Worm (Caenorhabditis elegans) whole organism, young adult: ENCODE data around the gene H28G03.2.
A peak's percentile ranks its signal among the peaks of the same experiment; 100 is the strongest.

Experiments used
- B0035.1 ChIP-seq: sonication (generic microtip); optimal IDR thresholded peaks from 2 replicates; lab custom pipeline; 2016; ENCODE audit warnings: missing genetic modification characterization, mild to moderate bottlenecking, missing compliant biosample characterization, missing genotype, missing genetic modification reagents
- B0261.1 ChIP-seq: sonication (generic microtip); optimal IDR thresholded peaks from 2 replicates; lab custom pipeline; 2016; ENCODE audit warnings: mild to moderate bottlenecking, missing genetic modification characterization, moderate library complexity, missing compliant biosample characterization
- C17E4.6 ChIP-seq: fragments of 200-800 bp; sonication (Bioruptor generic); IDR thresholded peaks from 2 replicates; pipeline ENCODE4 v1.3.6; 2022; ENCODE audit warnings: missing genetic modification reagents, missing genetic modification characterization, missing compliant biosample characterization
- F10E7.11 ChIP-seq: sonication (generic microtip); optimal IDR thresholded peaks from 2 replicates; lab custom pipeline; 2017; ENCODE audit warnings: mild to moderate bottlenecking, missing genetic modification characterization, moderate library complexity, missing compliant biosample characterization
- F22D6.2 ChIP-seq: sonication (generic microtip); optimal IDR thresholded peaks from 2 replicates; lab custom pipeline; 2016; ENCODE audit warnings: mild to moderate bottlenecking, missing genetic modification characterization, missing compliant biosample characterization
- F39B2.1 ChIP-seq: fragments of 200-800 bp; sonication (Bioruptor generic); IDR thresholded peaks from 2 replicates; pipeline ENCODE4 v1.3.6; 2022; ENCODE audit warnings: missing genetic modification reagents, missing genetic modification characterization, missing compliant biosample characterization
- F52B5.7 ChIP-seq: sonication (generic microtip); optimal IDR thresholded peaks from 2 replicates; lab custom pipeline; 2016; ENCODE audit warnings: mild to moderate bottlenecking, missing genetic modification characterization, missing compliant biosample characterization
- F55B11.4 ChIP-seq: sonication (generic microtip); optimal IDR thresholded peaks from 2 replicates; lab custom pipeline; 2016; ENCODE audit warnings: missing compliant biosample characterization, missing genetic modification characterization, borderline replicate concordance; ENCODE audit not compliant: insufficient read depth
- F57A8.1 ChIP-seq: fragments of 200-800 bp; sonication (Bioruptor generic); optimal IDR thresholded peaks from 2 replicates; lab custom pipeline; 2018; ENCODE audit warnings: mild to moderate bottlenecking, missing genetic modification characterization, moderate library complexity, missing compliant biosample characterization
- K12H6.12 ChIP-seq: fragments of 200-800 bp; sonication (Bioruptor generic); optimal IDR thresholded peaks from 2 replicates; lab custom pipeline; 2018; ENCODE audit warnings: mild to moderate bottlenecking, missing genetic modification characterization, missing compliant biosample characterization
- T26A5.8 ChIP-seq: sonication (generic microtip); optimal IDR thresholded peaks from 2 replicates; lab custom pipeline; 2016; ENCODE audit warnings: missing genetic modification characterization, missing compliant biosample characterization
- Y67H2A.10 ChIP-seq: fragments of 200-800 bp; sonication (Bioruptor generic); conservative IDR thresholded peaks from 2 replicates; pipeline ENCODE4 v1.3.6; 2022; ENCODE audit warnings: missing genetic modification reagents, missing genetic modification characterization, missing compliant biosample characterization
- Y95B8A.8 ChIP-seq: fragments of 200-800 bp; sonication (Bioruptor generic); IDR thresholded peaks from 2 replicates; pipeline ENCODE4 v1.3.6; 2022; ENCODE audit warnings: missing genetic modification reagents, missing genetic modification characterization, missing compliant biosample characterization
- ama-1 ChIP-seq, 3 experiments: fragments of 150-350 bp in 1 of 3; sonication (generic microtip) in 2 of 3; optimal IDR thresholded peaks; 2 replicates each; lab custom pipeline; 2014 to 2018; ENCODE audit warnings: missing biosample characterization in 2 of 3, missing genetic modification characterization in 2 of 3, missing genetic modification reagents in 2 of 3
- aptf-2 ChIP-seq: fragments of 200-800 bp; sonication (Bioruptor generic); conservative IDR thresholded peaks from 2 replicates; pipeline ENCODE4 v1.3.6; 2022; ENCODE audit warnings: missing genetic modification reagents, missing genetic modification characterization, missing compliant biosample characterization
- athp-1 ChIP-seq: sonication (generic microtip); optimal IDR thresholded peaks from 2 replicates; lab custom pipeline; 2017; ENCODE audit warnings: mild to moderate bottlenecking, missing genetic modification characterization, missing compliant biosample characterization
- attf-6 ChIP-seq: fragments of 200-800 bp; sonication (Bioruptor generic); IDR thresholded peaks from 2 replicates; pipeline ENCODE4 v1.3.6; 2022; ENCODE audit warnings: missing genetic modification reagents, missing genetic modification characterization, missing compliant biosample characterization
- bed-1 ChIP-seq: fragments of 200-800 bp; sonication (Bioruptor generic); IDR thresholded peaks from 2 replicates; pipeline ENCODE4 v1.3.6; 2022; ENCODE audit warnings: missing genetic modification reagents, missing genetic modification characterization, missing compliant biosample characterization
- bed-2 ChIP-seq: fragments of 200-800 bp; sonication (Bioruptor generic); IDR thresholded peaks from 2 replicates; pipeline ENCODE4 v1.3.6; 2022; ENCODE audit warnings: missing genetic modification reagents, missing genetic modification characterization, missing compliant biosample characterization
- cebp-1 ChIP-seq, 2 experiments: fragments of 200-800 bp in 1 of 2; sonication (Bioruptor generic) in 1 of 2; sonication (generic microtip) in 1 of 2; IDR thresholded peaks in 1 of 2; optimal IDR thresholded peaks in 1 of 2; 2 replicates each; pipeline versions ENCODE4 v1.3.6 to Lab custom; 2017 to 2022; ENCODE audit warnings: missing compliant biosample characterization in 2 of 2, missing genetic modification characterization in 2 of 2, mild to moderate bottlenecking in 1 of 2, missing genetic modification reagents in 1 of 2, moderate library complexity in 1 of 2
- cebp-2 ChIP-seq: fragments of 200-800 bp; sonication (Bioruptor generic); IDR thresholded peaks from 2 replicates; pipeline ENCODE4 v1.3.6; 2022; ENCODE audit warnings: missing genetic modification characterization, missing compliant biosample characterization
- die-1 ChIP-seq: sonication (generic microtip); optimal IDR thresholded peaks from 2 replicates; lab custom pipeline; 2016; ENCODE audit warnings: missing genotype, mild to moderate bottlenecking, missing genetic modification characterization, missing compliant biosample characterization
- egl-44 ChIP-seq: fragments of 200-800 bp; sonication (Bioruptor generic); IDR thresholded peaks from 2 replicates; pipeline ENCODE4 v1.3.6; 2022; ENCODE audit warnings: missing genetic modification reagents, missing genetic modification characterization, missing compliant biosample characterization
- him-1 ChIP-seq: sonication (generic microtip); optimal IDR thresholded peaks from 2 replicates; lab custom pipeline; 2016; ENCODE audit warnings: missing genotype, missing genetic modification reagents, missing genetic modification characterization, missing compliant biosample characterization
- hlh-26 ChIP-seq: fragments of 200-800 bp; sonication (Bioruptor generic); conservative IDR thresholded peaks from 2 replicates; pipeline ENCODE4 v1.3.6; 2022; ENCODE audit warnings: missing genetic modification reagents, missing genetic modification characterization, missing compliant biosample characterization
- hmg-1.2 ChIP-seq: fragments of 200-800 bp; sonication (Bioruptor generic); IDR thresholded peaks from 2 replicates; pipeline ENCODE4 v1.3.6; 2022; ENCODE audit warnings: missing genetic modification reagents, missing genetic modification characterization, missing compliant biosample characterization
- hrde-1 ChIP-seq: sonication (generic microtip); optimal IDR thresholded peaks from 2 replicates; lab custom pipeline; 2016; ENCODE audit warnings: missing genetic modification characterization, mild to moderate bottlenecking, missing compliant biosample characterization, moderate library complexity, missing genotype, missing genetic modification reagents, borderline replicate concordance
- hsf-1 ChIP-seq: fragments of 200-800 bp; sonication (Bioruptor generic); IDR thresholded peaks from 2 replicates; pipeline ENCODE4 v1.3.6; 2022; ENCODE audit warnings: missing genetic modification reagents, missing genetic modification characterization, missing compliant biosample characterization
- lag-1 ChIP-seq: fragments of 200-800 bp; sonication (Bioruptor generic); IDR thresholded peaks from 2 replicates; pipeline ENCODE4 v1.3.6; 2022; ENCODE audit warnings: missing genetic modification reagents, missing genetic modification characterization, missing compliant biosample characterization
- let-526 ChIP-seq: fragments of 200-800 bp; sonication (Bioruptor generic); IDR thresholded peaks from 2 replicates; pipeline ENCODE4 v1.3.6; 2022; ENCODE audit warnings: missing genetic modification reagents, missing genetic modification characterization, missing compliant biosample characterization
- lin-35 ChIP-seq, 3 experiments: fragments of 150-350 bp in 2 of 3; sonication (generic microtip) in 1 of 3; optimal IDR thresholded peaks; 2 replicates each; lab custom pipeline; 2014 to 2018; ENCODE audit warnings: missing biosample characterization in 3 of 3, missing genetic modification characterization in 3 of 3, missing genetic modification reagents in 3 of 3
- lin-54 ChIP-seq: fragments of 200-800 bp; sonication (Bioruptor generic); optimal IDR thresholded peaks from 2 replicates; lab custom pipeline; 2018; ENCODE audit warnings: mild to moderate bottlenecking, missing genetic modification characterization, missing compliant biosample characterization
- lir-1 ChIP-seq: fragments of 200-800 bp; sonication (Bioruptor generic); conservative IDR thresholded peaks from 2 replicates; pipeline ENCODE4 v1.3.6; 2022; ENCODE audit warnings: missing genetic modification reagents, missing genetic modification characterization, missing compliant biosample characterization
- madf-6 ChIP-seq: fragments of 200-800 bp; sonication (Bioruptor generic); IDR thresholded peaks from 2 replicates; pipeline ENCODE4 v1.3.6; 2022; ENCODE audit warnings: missing genetic modification reagents, missing genetic modification characterization, missing compliant biosample characterization
- madf-8 ChIP-seq: fragments of 200-800 bp; sonication (Bioruptor generic); conservative IDR thresholded peaks from 2 replicates; pipeline ENCODE4 v1.3.6; 2022; ENCODE audit warnings: missing genetic modification reagents, missing genetic modification characterization, missing compliant biosample characterization
- mel-28 ChIP-seq: sonication (generic microtip); optimal IDR thresholded peaks from 2 replicates; lab custom pipeline; 2016; ENCODE audit warnings: borderline replicate concordance, mild to moderate bottlenecking, missing genetic modification characterization, missing compliant biosample characterization
- nhr-80 ChIP-seq: sonication (generic microtip); optimal IDR thresholded peaks from 2 replicates; lab custom pipeline; 2016; ENCODE audit warnings: missing genetic modification characterization, missing compliant biosample characterization
- pbrm-1 ChIP-seq: fragments of 200-800 bp; sonication (Bioruptor generic); IDR thresholded peaks from 2 replicates; pipeline ENCODE4 v1.3.6; 2022; ENCODE audit warnings: missing genetic modification reagents, missing genetic modification characterization, missing compliant biosample characterization
- snpc-1.3 ChIP-seq: sonication (generic microtip); optimal IDR thresholded peaks from 2 replicates; lab custom pipeline; 2017; ENCODE audit warnings: missing genetic modification characterization, mild to moderate bottlenecking, missing compliant biosample characterization, antibody characterized with exemption, moderate library complexity, missing genotype, missing genetic modification reagents; ENCODE audit not compliant: insufficient read depth
- snpc-4 ChIP-seq, 5 experiments: fragments of 150-350 bp in 1 of 5; sonication (generic microtip) in 4 of 5; optimal IDR thresholded peaks; 2 replicates each; lab custom pipeline; 2014 to 2018; ENCODE audit warnings: missing genetic modification characterization in 5 of 5, missing biosample characterization in 3 of 5, antibody characterized with exemption in 2 of 5, mild to moderate bottlenecking in 2 of 5, missing compliant biosample characterization in 2 of 5, missing genotype in 2 of 5, moderate library complexity in 2 of 5, missing genetic modification reagents in 1 of 5
- somi-1 ChIP-seq: fragments of 200-800 bp; sonication (Bioruptor generic); optimal IDR thresholded peaks from 2 replicates; lab custom pipeline; 2018; ENCODE audit warnings: mild to moderate bottlenecking, missing genetic modification characterization, missing compliant biosample characterization
- sptf-2 ChIP-seq: fragments of 200-800 bp; sonication (Bioruptor generic); optimal IDR thresholded peaks from 2 replicates; lab custom pipeline; 2018; ENCODE audit warnings: mild to moderate bottlenecking, missing genetic modification characterization, missing compliant biosample characterization
- tbp1 ChIP-seq: fragments of 200-800 bp; sonication (Bioruptor generic); optimal IDR thresholded peaks from 2 replicates; lab custom pipeline; 2018; ENCODE audit warnings: mild to moderate bottlenecking, missing genetic modification characterization, missing compliant biosample characterization
- tbx-9 ChIP-seq: sonication (generic microtip); optimal IDR thresholded peaks from 2 replicates; lab custom pipeline; 2016; ENCODE audit warnings: borderline replicate concordance, missing genetic modification characterization, inconsistent platforms, missing compliant biosample characterization
- ztf-22 ChIP-seq: fragments of 200-800 bp; sonication (Bioruptor generic); optimal IDR thresholded peaks from 2 replicates; lab custom pipeline; 2018; ENCODE audit warnings: mild to moderate bottlenecking, missing genetic modification characterization, moderate library complexity, missing compliant biosample characterization
- ztf-28 ChIP-seq: fragments of 200-800 bp; sonication (Bioruptor generic); IDR thresholded peaks from 2 replicates; pipeline ENCODE4 v1.3.6; 2022; ENCODE audit warnings: missing genetic modification reagents, missing genetic modification characterization, missing compliant biosample characterization

H28G03.2 gene

DNA sequence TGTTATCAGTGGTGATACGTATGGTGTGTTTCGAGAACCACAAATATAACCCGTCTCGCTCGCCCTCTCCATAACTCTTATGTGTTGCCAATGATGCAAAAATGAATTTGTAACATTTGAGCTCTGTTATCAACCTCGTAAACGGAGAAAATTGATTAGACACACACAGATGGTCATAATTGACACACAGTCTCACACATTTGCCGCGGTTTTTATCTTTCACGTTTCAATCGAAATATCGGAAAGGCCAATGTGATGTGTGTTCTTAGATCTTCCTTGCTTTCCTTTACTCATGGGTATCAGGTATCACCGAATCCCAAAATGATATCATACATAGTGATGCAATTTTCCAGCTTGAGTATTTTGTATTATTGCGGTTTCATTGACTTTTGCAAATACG lies 8.0 kb downstream of the H28G03.2 start (continued):
- TF ChIP-seq F55B11.4 (tag; lab: Kevin White, UChicago) (no peak), ztf-28 (GFP tag; lab: Robert Waterston, UW) (no peak), bed-2 (GFP tag; lab: Robert Waterston, UW) (no peak), hmg-1.2 (GFP tag; lab: Robert Waterston, UW) (no peak), somi-1 (GFP tag; lab: Kevin White, UChicago) (no peak), cebp-2 (GFP tag; lab: Robert Waterston, UW) (no peak), snpc-4 (GFP tag; optimal IDR thresholded peaks at IDR 0.05; lab: Kevin White, UChicago) (no peak), snpc-4 (tag; optimal IDR thresholded peaks at IDR 0.05; lab: Kevin White, UChicago) (peak in 1 of 4 experiments; percentile 4), Y67H2A.10 (no peak), Y95B8A.8 (GFP tag; lab: Robert Waterston, UW) (no peak), athp-1 (tag; lab: Kevin White, UChicago) (no peak), B0261.1 (tag; lab: Kevin White, UChicago) (no peak), tbx-9 (tag; lab: Kevin White, UChicago) (no peak), pbrm-1 (GFP tag; lab: Robert Waterston, UW) (0 out of 2 replicates have a peak, but pooled peaks have one; percentile 19), madf-8 (GFP tag; lab: Robert Waterston, UW) (no peak), attf-6 (no peak), madf-6 (no peak), hrde-1 (tag; lab: Kevin White, UChicago) (no peak), lin-54 (GFP tag; lab: Kevin White, UChicago) (no peak), F57A8.1 (no peak), ama-1 (optimal IDR thresholded peaks at IDR 0.05; lab: Kevin White, UChicago) (no peak), ama-1 (GFP tag; optimal IDR thresholded peaks at IDR 0.05; lab: Kevin White, UChicago) (no peak), hlh-26 (GFP tag; lab: Robert Waterston, UW) (no peak), ztf-22 (GFP tag; lab: Kevin White, UChicago) (peak; percentile 66), snpc-1.3 (tag; lab: Kevin White, UChicago) (no peak), B0035.1 (tag; lab: Kevin White, UChicago) (no peak), K12H6.12 (tag; lab: Kevin White, UChicago) (no peak), mel-28 (no peak), aptf-2 (no peak), F10E7.11 (no peak), him-1 (tag; lab: Kevin White, UChicago) (no peak), egl-44 (GFP tag; lab: Robert Waterston, UW) (no peak), let-526 (no peak), lag-1 (no peak), hsf-1 (GFP tag; lab: Robert Waterston, UW) (no peak), F22D6.2 (tag; lab: Kevin White, UChicago) (no peak), lir-1 (no peak), lin-35 (GFP tag; optimal IDR thresholded peaks at IDR 0.05; lab: Kevin White, UChicago) (no peak), F52B5.7 (tag; lab: Kevin White, UChicago) (no peak), die-1 (tag; lab: Kevin White, UChicago) (no peak), T26A5.8 (tag; lab: Kevin White, UChicago) (no peak), sptf-2 (GFP tag; lab: Kevin White, UChicago) (peak; percentile 44), tbp1 (GFP tag; lab: Kevin White, UChicago) (peak; percentile 22), C17E4.6 (no peak), bed-1 (no peak), F39B2.1 (GFP tag; lab: Robert Waterston, UW) (no peak), nhr-80 (peak; percentile 97), cebp-1 (GFP tag; IDR thresholded peaks at IDR 0.05; lab: Robert Waterston, UW) (no peak), cebp-1 (tag; optimal IDR thresholded peaks at IDR 0.05; lab: Kevin White, UChicago) (peak; percentile 2)
